Worm (Caenorhabditis elegans): ENCODE results near the gene F56H9.8.

F56H9.8 gene

ce11 chrV:12609526-12609925 is 35.1 kb upstream of the F56H9.8 start, which contains the start of gene ZC116.1:
ZC116.1 (plus strand) TSS chrV:12609826.
- TF ChIP-seq unc-39 (tag; optimal IDR thresholded peaks at IDR 0.05), result no peak
- TF ChIP-seq nhr-23 (tag; optimal IDR thresholded peaks at IDR 0.05), result no peak
- no peak for TF ChIP-seq aly-2 (tag; optimal IDR thresholded peaks at IDR 0.05)
- no peak for TF ChIP-seq mab-5 (tag; optimal IDR thresholded peaks at IDR 0.05)
- no peak for TF ChIP-seq lin-39 (tag; optimal IDR thresholded peaks at IDR 0.05)
- TF ChIP-seq unc-55 (GFP tag; optimal IDR thresholded peaks at IDR 0.05), result no peak
- TF ChIP-seq zag-1 (tag; optimal IDR thresholded peaks at IDR 0.05), result no peak
- no peak for TF ChIP-seq elt-1 (tag; optimal IDR thresholded peaks at IDR 0.05)
- TF ChIP-seq nhr-6 (tag; optimal IDR thresholded peaks at IDR 0.05), result no peak
- no peak for TF ChIP-seq ztf-1 (GFP tag; conservative IDR thresholded peaks at IDR 0.05)
- TF ChIP-seq sem-4 (tag; optimal IDR thresholded peaks at IDR 0.05), result no peak
- no peak for TF ChIP-seq mdl-1 (tag; optimal IDR thresholded peaks at IDR 0.05)
- no peak for TF ChIP-seq lin-11 (tag; optimal IDR thresholded peaks at IDR 0.05)
- no peak for TF ChIP-seq R02D3.7 (tag; optimal IDR thresholded peaks at IDR 0.05)

ce11 chrV:12611029-12611428 is 33.6 kb upstream of the F56H9.8 start, which contains the start of gene cubn-1:
cubn-1 (plus strand) TSS chrV:12611329.
- TF ChIP-seq nhr-23 (tag; optimal IDR thresholded peaks at IDR 0.05) (no peak), F13H6.1 (tag; optimal IDR thresholded peaks at IDR 0.05) (no peak), ceh-82 (tag; optimal IDR thresholded peaks at IDR 0.05) (no peak), lin-39 (tag; optimal IDR thresholded peaks at IDR 0.05) (no peak), crh-2 (tag; optimal IDR thresholded peaks at IDR 0.05) (no peak), aly-2 (tag; optimal IDR thresholded peaks at IDR 0.05) (no peak), mbf-1 (tag; optimal IDR thresholded peaks at IDR 0.05) (no peak), elt-3 (tag; optimal IDR thresholded peaks at IDR 0.05) (no peak), fos-1 (tag; optimal IDR thresholded peaks at IDR 0.05) (no peak), elt-1 (tag; optimal IDR thresholded peaks at IDR 0.05) (no peak), egl-27 (tag; optimal IDR thresholded peaks at IDR 0.05) (no peak), R02D3.7 (tag; optimal IDR thresholded peaks at IDR 0.05) (no peak), dmd-4 (tag; optimal IDR thresholded peaks at IDR 0.05) (no peak), unc-55 (GFP tag; optimal IDR thresholded peaks at IDR 0.05) (no peak)

- TF ChIP-seq nhr-6 (tag; optimal IDR thresholded peaks at IDR 0.05) (no peak), nhr-25 (tag; optimal IDR thresholded peaks at IDR 0.05) (no peak), aly-2 (tag; optimal IDR thresholded peaks at IDR 0.05) (no peak), lsy-2 (tag; optimal IDR thresholded peaks at IDR 0.05) (no peak), alr-1 (tag; optimal IDR thresholded peaks at IDR 0.05) (no peak), ztf-11 (tag; optimal IDR thresholded peaks at IDR 0.05) (no peak), lin-13 (GFP tag; optimal IDR thresholded peaks at IDR 0.05) (no peak), ceh-16 (tag; optimal IDR thresholded peaks at IDR 0.05) (no peak), unc-55 (GFP tag; optimal IDR thresholded peaks at IDR 0.05) (no peak), nhr-21 (tag; optimal IDR thresholded peaks at IDR 0.05) (no peak)
Observed at ce11 chrV:12612118-12612517, 32.5 kb upstream of the F56H9.8 start, which contains the start of gene cyc-2.2. cyc-2.2 (minus strand) TSS chrV:12612218.

- TF ChIP-seq Y55F3AM.14 (GFP tag; optimal IDR thresholded peaks at IDR 0.05) (no peak), nhr-77 (tag; optimal IDR thresholded peaks at IDR 0.05) (no peak), nhr-12 (tag; optimal IDR thresholded peaks at IDR 0.05) (no peak), lin-13 (GFP tag; optimal IDR thresholded peaks at IDR 0.05) (no peak), sem-4 (tag; optimal IDR thresholded peaks at IDR 0.05) (no peak), nhr-237 (tag; optimal IDR thresholded peaks at IDR 0.05) (no peak), nhr-11 (tag; optimal IDR thresholded peaks at IDR 0.05) (no peak), aly-2 (tag; optimal IDR thresholded peaks at IDR 0.05) (no peak), mbf-1 (tag; optimal IDR thresholded peaks at IDR 0.05) (no peak), nhr-23 (tag; optimal IDR thresholded peaks at IDR 0.05) (no peak), nhr-6 (tag; optimal IDR thresholded peaks at IDR 0.05) (no peak), F13H6.1 (tag; optimal IDR thresholded peaks at IDR 0.05) (no peak), ama-1 (optimal IDR thresholded peaks at IDR 0.05) (no peak), fos-1 (tag; optimal IDR thresholded peaks at IDR 0.05) (no peak), ztf-1 (GFP tag; conservative IDR thresholded peaks at IDR 0.05) (no peak), blmp-1 (tag; optimal IDR thresholded peaks at IDR 0.05; ENCODE audit: insufficient read depth) (no peak), sma-3 (GFP tag; optimal IDR thresholded peaks at IDR 0.05) (no peak), ZK546.5 (tag; optimal IDR thresholded peaks at IDR 0.05) (no peak), unc-55 (GFP tag; optimal IDR thresholded peaks at IDR 0.05) (no peak), ceh-16 (tag; optimal IDR thresholded peaks at IDR 0.05) (no peak)
Observed at ce11 chrV:12624371-12624770, 20.2 kb upstream of the F56H9.8 start, which contains the start of gene F56H9.9. F56H9.9 (minus strand) TSS chrV:12624471.
